Fruit fly (Drosophila melanogaster): Measurements from ENCODE around the gene CG15211.

Gene CG15211

dm6 chrX:10802457-10803378 is 30.4 kb downstream of the CG15211 start (continued):
- TF ChIP-seq CG12155 (GFP tag; optimal IDR thresholded peaks at IDR 0.05) (no peak), Fer1 (GFP tag; optimal IDR thresholded peaks at IDR 0.05) (peak; percentile 60), CG18599 (GFP tag; optimal IDR thresholded peaks at IDR 0.05) (no peak), seq (GFP tag; IDR thresholded peaks at IDR 0.05) (peak; percentile 65; the same call in 1 of the 2 replicates), grn (GFP tag; optimal IDR thresholded peaks at IDR 0.05) (no peak), Xbp1 (GFP tag; optimal IDR thresholded peaks at IDR 0.05) (peak; percentile 32), Fer3 (tag; optimal IDR thresholded peaks at IDR 0.05) (peak; percentile 58), eve (GFP tag; optimal IDR thresholded peaks at IDR 0.05) (peak in 1 of 2 experiments; percentile 46), Awh (GFP tag; IDR thresholded peaks at IDR 0.05) (no peak), H2.0 (GFP tag; IDR thresholded peaks at IDR 0.05) (no peak), Dref (GFP tag; IDR thresholded peaks at IDR 0.05) (no peak), CG13894 (tag; optimal IDR thresholded peaks at IDR 0.05) (no peak), fd102C (GFP tag; optimal IDR thresholded peaks at IDR 0.05) (no peak), CG7745 (tag; optimal IDR thresholded peaks at IDR 0.05) (no peak), CG11093 (GFP tag; IDR thresholded peaks at IDR 0.05) (peak; percentile 36; the same call in 1 of the 3 replicates), vfl (GFP tag; optimal IDR thresholded peaks at IDR 0.05) (no peak), CG31441 (GFP tag; IDR thresholded peaks at IDR 0.05) (peak; percentile 88), caup (GFP tag; optimal IDR thresholded peaks at IDR 0.05; ENCODE audit: severe bottlenecking) (peak; percentile 48), gcm (GFP tag; optimal IDR thresholded peaks at IDR 0.05) (peak; percentile 58), unpg (GFP tag; optimal IDR thresholded peaks at IDR 0.05) (peak; percentile 79), Ada2b (GFP tag; IDR thresholded peaks at IDR 0.05) (0 out of 2 replicates have a peak, but pooled peaks have one; percentile 10), CG17568 (GFP tag; optimal IDR thresholded peaks at IDR 0.05) (no peak), gro (GFP tag; optimal IDR thresholded peaks at IDR 0.05) (no peak), CG18011 (GFP tag; optimal IDR thresholded peaks at IDR 0.05) (no peak), nerfin-2 (GFP tag; IDR thresholded peaks at IDR 0.05; ENCODE audit: partially characterized antibody) (no peak), cato (GFP tag; optimal IDR thresholded peaks at IDR 0.05; ENCODE audit: borderline replicate concordance) (no peak), ewg (GFP tag; optimal IDR thresholded peaks at IDR 0.05) (peak; percentile 33), pum (GFP tag; optimal IDR thresholded peaks at IDR 0.05) (no peak), CG4404 (GFP tag; IDR thresholded peaks at IDR 0.05) (no peak), ci (GFP tag; IDR thresholded peaks at IDR 0.05) (0 out of 3 replicates have a peak, but pooled peaks have one; percentile 4), CG18764 (GFP tag; optimal IDR thresholded peaks at IDR 0.05) (no peak), Bgb (GFP tag; IDR thresholded peaks at IDR 0.05; ENCODE audit: partially characterized antibody) (no peak), Atf3 (GFP tag; optimal IDR thresholded peaks at IDR 0.05) (no peak), Jarid2 (GFP tag; optimal IDR thresholded peaks at IDR 0.05) (no peak), CG7786 (GFP tag; optimal IDR thresholded peaks at IDR 0.05) (no peak), HLH3B (GFP tag; IDR thresholded peaks at IDR 0.05) (peak; percentile 53; the same call in 1 of the 2 replicates), CG15696 (tag; optimal IDR thresholded peaks at IDR 0.05) (peak; percentile 40), fu2 (GFP tag; optimal IDR thresholded peaks at IDR 0.05) (no peak), sens-2 (GFP tag; IDR thresholded peaks at IDR 0.05) (no peak), CG8281 (tag; optimal IDR thresholded peaks at IDR 0.05) (peak; percentile 47), pho (GFP tag; optimal IDR thresholded peaks at IDR 0.05) (no peak), luna (GFP tag; optimal IDR thresholded peaks at IDR 0.05) (no peak), Trl (optimal IDR thresholded peaks at IDR 0.05) (no peak), Trl (GFP tag; optimal IDR thresholded peaks at IDR 0.05) (no peak), pros (GFP tag; optimal IDR thresholded peaks at IDR 0.05) (no peak), Hand (GFP tag; optimal IDR thresholded peaks at IDR 0.05) (peak; percentile 19), CG9215 (GFP tag; IDR thresholded peaks at IDR 0.05) (no peak), toy (GFP tag; IDR thresholded peaks at IDR 0.05) (no peak), CG14860 (GFP tag; IDR thresholded peaks at IDR 0.05; ENCODE audit: partially characterized antibody) (no peak)
